Fruit fly (Drosophila melanogaster) S2 (cell line): ENCODE measurements around the gene PNKP.

Experiments used
- CG8478 ChIP-seq: fragments of >200 bp; optimal IDR thresholded peaks from 2 replicates; lab custom pipeline; 2018
- CTCF ChIP-seq, 2 experiments: fragments of >200 bp; optimal IDR thresholded peaks; 2 replicates each; lab custom pipeline; 2018

DNA sequence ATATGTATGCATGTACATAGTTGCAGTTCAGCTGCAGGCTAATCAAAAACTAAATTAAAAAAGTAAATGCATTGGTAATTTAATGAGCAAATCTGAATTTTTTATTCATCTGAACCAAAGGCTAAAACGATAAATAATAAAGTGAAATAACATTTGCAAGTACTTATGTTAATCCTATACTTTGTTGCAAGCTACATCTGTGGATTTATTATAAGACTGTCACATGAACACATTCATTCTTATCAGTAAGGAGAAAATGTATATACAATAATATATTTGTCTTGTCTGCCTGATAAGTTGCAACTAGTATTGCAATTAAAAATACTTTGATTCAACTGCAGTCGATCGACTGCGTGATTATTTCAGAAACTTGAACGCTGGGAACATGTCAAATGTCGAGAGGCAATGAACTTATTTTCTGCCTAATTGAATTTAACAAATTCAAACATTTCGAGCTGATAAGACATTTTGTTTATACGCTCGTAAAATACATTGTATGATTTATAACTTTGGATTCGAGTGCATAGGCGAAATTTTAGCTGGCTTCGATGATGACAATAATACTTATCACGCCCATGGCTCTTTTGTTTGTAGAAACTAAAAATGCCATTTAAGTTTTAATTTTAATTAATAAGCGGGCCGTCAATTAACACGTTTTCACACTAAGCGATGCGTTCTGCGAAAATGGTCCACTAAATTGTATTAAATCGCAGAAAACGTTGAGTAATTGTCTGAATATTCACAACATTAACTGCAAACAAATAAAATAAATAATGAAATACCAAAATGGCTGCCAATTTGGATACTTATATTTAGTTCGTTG is 15.1 kb downstream of the PNKP start:
- no peak for TF ChIP-seq CTCF (optimal IDR thresholded peaks at IDR 0.05; lab: Kevin White, UChicago)
- TF ChIP-seq CG8478 = no peak
